Worm (Caenorhabditis elegans) whole organism, L2 larva: ENCODE data around the gene gst-38.

ENCODE experiments used
- C34F6.9 ChIP-seq: fragments of 150-350 bp; optimal IDR thresholded peaks from 2 replicates; lab custom pipeline; 2014; ENCODE audit warnings: missing biosample characterization, missing genetic modification characterization
- F13H6.1 ChIP-seq: sonication (generic microtip); optimal IDR thresholded peaks from 2 replicates; lab custom pipeline; 2016; ENCODE audit warnings: missing genetic modification characterization, missing compliant biosample characterization
- R02D3.7 ChIP-seq: fragments of 150-350 bp; optimal IDR thresholded peaks from 2 replicates; lab custom pipeline; 2014; ENCODE audit warnings: missing biosample characterization, missing genetic modification characterization
- Y55F3AM.14 ChIP-seq: fragments of 200-800 bp; sonication (Bioruptor generic); optimal IDR thresholded peaks from 2 replicates; lab custom pipeline; 2018; ENCODE audit warnings: mild to moderate bottlenecking, missing genetic modification characterization, missing compliant biosample characterization
- ZK546.5 ChIP-seq: sonication (generic microtip); optimal IDR thresholded peaks from 2 replicates; lab custom pipeline; 2017; ENCODE audit warnings: missing biosample characterization, missing genetic modification characterization
- alr-1 ChIP-seq: fragments of 150-350 bp; optimal IDR thresholded peaks from 2 replicates; lab custom pipeline; 2014; ENCODE audit warnings: missing biosample characterization, missing genetic modification characterization
- aly-2 ChIP-seq: fragments of 150-350 bp; optimal IDR thresholded peaks from 2 replicates; lab custom pipeline; 2014; ENCODE audit warnings: missing biosample characterization, missing genetic modification characterization
- ama-1 ChIP-seq: fragments of 150-350 bp; optimal IDR thresholded peaks from 2 replicates; lab custom pipeline; 2018; ENCODE audit warnings: inconsistent platforms
- blmp-1 ChIP-seq: sonication (generic microtip); optimal IDR thresholded peaks from 2 replicates; lab custom pipeline; 2017; ENCODE audit warnings: missing genetic modification characterization, mild to moderate bottlenecking, missing compliant biosample characterization, antibody characterized with exemption, moderate library complexity; ENCODE audit not compliant: insufficient read depth
- ceh-16 ChIP-seq: fragments of 150-350 bp; optimal IDR thresholded peaks from 2 replicates; lab custom pipeline; 2014; ENCODE audit warnings: missing biosample characterization, missing genetic modification characterization
- ceh-82 ChIP-seq: fragments of 150-350 bp; optimal IDR thresholded peaks from 2 replicates; lab custom pipeline; 2014; ENCODE audit warnings: missing biosample characterization, missing genetic modification characterization
- crh-2 ChIP-seq: sonication (generic microtip); optimal IDR thresholded peaks from 2 replicates; lab custom pipeline; 2017; ENCODE audit warnings: missing biosample characterization, missing genetic modification characterization
- dmd-4 ChIP-seq: sonication (generic microtip); optimal IDR thresholded peaks from 2 replicates; lab custom pipeline; 2017; ENCODE audit warnings: missing biosample characterization, missing genetic modification characterization
- egl-27 ChIP-seq: sonication (generic microtip); optimal IDR thresholded peaks from 3 replicates; lab custom pipeline; 2017; ENCODE audit warnings: missing biosample characterization, missing genetic modification reagents, missing genetic modification characterization
- elt-1 ChIP-seq: fragments of 150-350 bp; optimal IDR thresholded peaks from 2 replicates; lab custom pipeline; 2014; ENCODE audit warnings: missing biosample characterization, missing genetic modification characterization
- elt-3 ChIP-seq: sonication (generic microtip); optimal IDR thresholded peaks from 2 replicates; lab custom pipeline; 2017; ENCODE audit warnings: missing biosample characterization, missing genetic modification characterization
- fos-1 ChIP-seq: fragments of 150-350 bp; optimal IDR thresholded peaks from 2 replicates; lab custom pipeline; 2014; ENCODE audit warnings: missing biosample characterization, missing genetic modification characterization
- gmeb-1 ChIP-seq: fragments of 150-350 bp; optimal IDR thresholded peaks from 2 replicates; lab custom pipeline; 2014; ENCODE audit warnings: missing biosample characterization, missing genetic modification characterization
- lin-13 ChIP-seq: fragments of 150-350 bp; optimal IDR thresholded peaks from 2 replicates; lab custom pipeline; 2014; ENCODE audit warnings: missing biosample characterization, missing genetic modification reagents, missing genetic modification characterization
- lin-39 ChIP-seq: fragments of 150-350 bp; optimal IDR thresholded peaks from 2 replicates; lab custom pipeline; 2014; ENCODE audit warnings: missing biosample characterization, missing genetic modification reagents, missing genetic modification characterization
- lsy-2 ChIP-seq, 2 experiments: fragments of 150-350 bp in 1 of 2; sonication (generic microtip) in 1 of 2; optimal IDR thresholded peaks; 2 replicates each; lab custom pipeline; 2014 to 2017; ENCODE audit warnings: missing biosample characterization in 2 of 2, missing genetic modification characterization in 2 of 2
- mab-5 ChIP-seq: fragments of 150-350 bp; optimal IDR thresholded peaks from 2 replicates; lab custom pipeline; 2014; ENCODE audit warnings: missing biosample characterization, missing genetic modification characterization
- mbf-1 ChIP-seq: sonication (generic microtip); optimal IDR thresholded peaks from 2 replicates; lab custom pipeline; 2017; ENCODE audit warnings: missing biosample characterization, missing genetic modification characterization
- mdl-1 ChIP-seq, 2 experiments: fragments of 150-350 bp in 1 of 2; sonication (generic microtip) in 1 of 2; optimal IDR thresholded peaks; 2 replicates each; lab custom pipeline; 2017; ENCODE audit warnings: missing biosample characterization in 2 of 2, missing genetic modification characterization in 2 of 2
- nhr-11 ChIP-seq: fragments of 150-350 bp; optimal IDR thresholded peaks from 2 replicates; lab custom pipeline; 2014; ENCODE audit warnings: missing biosample characterization, missing genetic modification characterization
- nhr-12 ChIP-seq: fragments of 150-350 bp; optimal IDR thresholded peaks from 2 replicates; lab custom pipeline; 2014; ENCODE audit warnings: missing biosample characterization, missing genetic modification characterization
- nhr-129 ChIP-seq: fragments of 150-350 bp; optimal IDR thresholded peaks from 2 replicates; lab custom pipeline; 2014; ENCODE audit warnings: missing biosample characterization, missing genetic modification characterization
- nhr-21 ChIP-seq: fragments of 150-350 bp; optimal IDR thresholded peaks from 2 replicates; lab custom pipeline; 2014; ENCODE audit warnings: missing biosample characterization, missing genetic modification characterization
- nhr-23 ChIP-seq: fragments of 150-350 bp; optimal IDR thresholded peaks from 2 replicates; lab custom pipeline; 2014; ENCODE audit warnings: missing biosample characterization, missing genetic modification reagents, missing genetic modification characterization
- nhr-237 ChIP-seq: fragments of 150-350 bp; optimal IDR thresholded peaks from 2 replicates; lab custom pipeline; 2014; ENCODE audit warnings: missing biosample characterization, missing genetic modification characterization
- nhr-25 ChIP-seq: fragments of 150-350 bp; sonication (generic microtip); optimal IDR thresholded peaks from 3 replicates; lab custom pipeline; 2014; ENCODE audit warnings: missing biosample characterization, missing genetic modification characterization
- nhr-6 ChIP-seq: fragments of 150-350 bp; optimal IDR thresholded peaks from 2 replicates; lab custom pipeline; 2014; ENCODE audit warnings: missing biosample characterization, missing genetic modification characterization
- nhr-77 ChIP-seq: fragments of 150-350 bp; optimal IDR thresholded peaks from 2 replicates; lab custom pipeline; 2014; ENCODE audit warnings: missing biosample characterization, missing genetic modification characterization
- peb-1 ChIP-seq: fragments of 150-350 bp; optimal IDR thresholded peaks from 2 replicates; lab custom pipeline; 2014; ENCODE audit warnings: missing biosample characterization, missing genetic modification characterization
- sem-4 ChIP-seq: fragments of 150-350 bp; optimal IDR thresholded peaks from 2 replicates; lab custom pipeline; 2014; ENCODE audit warnings: missing biosample characterization, missing genetic modification reagents, missing genetic modification characterization
- skn-1 ChIP-seq: sonication (generic microtip); optimal IDR thresholded peaks from 2 replicates; lab custom pipeline; 2017; ENCODE audit warnings: missing biosample characterization, missing genetic modification characterization
- sma-3 ChIP-seq: sonication (generic microtip); optimal IDR thresholded peaks from 2 replicates; lab custom pipeline; 2016; ENCODE audit warnings: missing genetic modification reagents, missing genetic modification characterization, missing compliant biosample characterization
- sma-9 ChIP-seq, 2 experiments: fragments of 150-350 bp in 1 of 2; sonication (generic microtip) in 1 of 2; optimal IDR thresholded peaks; 2 replicates each; lab custom pipeline; 2014 to 2016; ENCODE audit warnings: missing genetic modification characterization in 2 of 2, mild to moderate bottlenecking in 1 of 2, missing biosample characterization in 1 of 2, missing compliant biosample characterization in 1 of 2, missing genetic modification reagents in 1 of 2, moderate library complexity in 1 of 2
- unc-39 ChIP-seq: fragments of 150-350 bp; optimal IDR thresholded peaks from 2 replicates; lab custom pipeline; 2014; ENCODE audit warnings: missing biosample characterization, missing genetic modification characterization
- unc-55 ChIP-seq: fragments of 150-350 bp; sonication (generic microtip); optimal IDR thresholded peaks from 3 replicates; lab custom pipeline; 2014; ENCODE audit warnings: missing biosample characterization, missing genetic modification reagents, missing genetic modification characterization
- unc-62 ChIP-seq: fragments of 150-350 bp; optimal IDR thresholded peaks from 2 replicates; lab custom pipeline; 2014; ENCODE audit warnings: missing biosample characterization, missing genetic modification reagents, missing genetic modification characterization
- ztf-1 ChIP-seq: fragments of 200-800 bp; sonication (Bioruptor generic); conservative IDR thresholded peaks from 2 replicates; pipeline ENCODE4 v1.3.6; 2022; ENCODE audit warnings: missing genetic modification characterization, missing compliant biosample characterization
- ztf-4 ChIP-seq: fragments of 150-350 bp; optimal IDR thresholded peaks from 2 replicates; lab custom pipeline; 2014; ENCODE audit warnings: missing biosample characterization, missing genetic modification characterization

The gst-38 gene

ce11 chrV:15887708-15888295 is 28.1 kb downstream of the gst-38 start:
- no peak for TF ChIP-seq unc-62 (GFP tag; lab: Kevin White, UChicago)
- peak; percentile 25 for TF ChIP-seq gmeb-1 (tag; lab: Kevin White, UChicago)
- no peak for TF ChIP-seq ztf-4 (tag; lab: Kevin White, UChicago)
- no peak for TF ChIP-seq mab-5 (tag; lab: Kevin White, UChicago)
- TF ChIP-seq nhr-129 (tag; lab: Kevin White, UChicago), result peak; percentile 29
- TF ChIP-seq sma-9 (GFP tag; optimal IDR thresholded peaks at IDR 0.05; lab: Kevin White, UChicago), result peak; percentile 71
- no peak for TF ChIP-seq sma-9 (tag; optimal IDR thresholded peaks at IDR 0.05; lab: Kevin White, UChicago)
- no peak for TF ChIP-seq lin-39 (tag; lab: Kevin White, UChicago)
- TF ChIP-seq fos-1 (tag; lab: Kevin White, UChicago), result peak; percentile 93

ce11 chrV:15885967-15886366 is 29.9 kb downstream of the gst-38 start, which contains the start of gene T06C12.9:
TSS of gene T06C12.9 (minus strand) at chrV:15886067.
- TF ChIP-seq blmp-1 (tag; lab: Kevin White, UChicago) (no peak), mbf-1 (tag; lab: Kevin White, UChicago) (no peak), skn-1 (tag; lab: Kevin White, UChicago) (no peak), sma-9 (GFP tag; optimal IDR thresholded peaks at IDR 0.05; lab: Kevin White, UChicago) (no peak), sma-9 (tag; optimal IDR thresholded peaks at IDR 0.05; lab: Kevin White, UChicago) (no peak), nhr-21 (tag; lab: Kevin White, UChicago) (no peak), aly-2 (tag; lab: Kevin White, UChicago) (no peak), F13H6.1 (tag; lab: Kevin White, UChicago) (no peak), ceh-82 (no peak)

ce11 chrV:15884698-15885097 is 31.2 kb downstream of the gst-38 start, which contains the start of gene oac-42:
TSS of gene oac-42 (minus strand) at chrV:15884798.
- TF ChIP-seq unc-55 (GFP tag; lab: Kevin White, UChicago), result no peak
- no peak for TF ChIP-seq nhr-23
- TF ChIP-seq, all 48 proteins: peak for 0

- TF ChIP-seq egl-27 (tag; lab: Kevin White, UChicago) (no peak), nhr-237 (tag; lab: Kevin White, UChicago) (no peak), nhr-77 (no peak), ceh-16 (no peak), dmd-4 (tag; lab: Kevin White, UChicago) (no peak), aly-2 (tag; lab: Kevin White, UChicago) (no peak), lin-13 (GFP tag; lab: Kevin White, UChicago) (peak; percentile 19), sma-9 (GFP tag; optimal IDR thresholded peaks at IDR 0.05; lab: Kevin White, UChicago) (peak; percentile 10), sma-9 (tag; optimal IDR thresholded peaks at IDR 0.05; lab: Kevin White, UChicago) (no peak), mab-5 (tag; lab: Kevin White, UChicago) (no peak), nhr-21 (tag; lab: Kevin White, UChicago) (peak; percentile 57), lin-39 (tag; lab: Kevin White, UChicago) (no peak), Y55F3AM.14 (GFP tag; lab: Kevin White, UChicago) (no peak), elt-1 (tag; lab: Kevin White, UChicago) (no peak), lsy-2 (tag; optimal IDR thresholded peaks at IDR 0.05; lab: Kevin White, UChicago) (peak in 1 of 2 experiments; percentile 9), ceh-82 (no peak), mbf-1 (tag; lab: Kevin White, UChicago) (no peak), ztf-1 (GFP tag; lab: Robert Waterston, UW) (no peak), gmeb-1 (tag; lab: Kevin White, UChicago) (peak; percentile 25), nhr-6 (peak; percentile 14), mdl-1 (tag; optimal IDR thresholded peaks at IDR 0.05; lab: Kevin White, UChicago) (no peak), nhr-11 (tag; lab: Kevin White, UChicago) (no peak), C34F6.9 (tag; lab: Kevin White, UChicago) (peak; percentile 73), R02D3.7 (tag; lab: Kevin White, UChicago) (no peak), unc-62 (GFP tag; lab: Kevin White, UChicago) (no peak), ztf-4 (tag; lab: Kevin White, UChicago) (no peak), fos-1 (tag; lab: Kevin White, UChicago) (peak; percentile 85), crh-2 (tag; lab: Kevin White, UChicago) (peak; percentile 79), skn-1 (tag; lab: Kevin White, UChicago) (peak; percentile 98), elt-3 (tag; lab: Kevin White, UChicago) (no peak), nhr-12 (tag; lab: Kevin White, UChicago) (no peak), nhr-23 (no peak), ZK546.5 (tag; lab: Kevin White, UChicago) (no peak), sma-3 (GFP tag; lab: Kevin White, UChicago) (peak; percentile 54), ama-1 (lab: Kevin White, UChicago) (no peak), sem-4 (no peak), unc-39 (tag; lab: Kevin White, UChicago) (no peak), blmp-1 (tag; lab: Kevin White, UChicago) (peak; percentile 5), alr-1 (tag; lab: Kevin White, UChicago) (no peak), unc-55 (GFP tag; lab: Kevin White, UChicago) (peak; percentile 57), nhr-25 (tag; lab: Kevin White, UChicago) (peak; percentile 47), nhr-129 (tag; lab: Kevin White, UChicago) (peak; percentile 94), F13H6.1 (tag; lab: Kevin White, UChicago) (peak; percentile 57), peb-1 (tag; lab: Kevin White, UChicago) (no peak)
Measured at ce11 chrV:15880705-15881104, 35.2 kb downstream of the gst-38 start.
